Worm (Caenorhabditis elegans) whole organism, L2 larva: ENCODE data around the gene F53G2.12.

Source experiments
- C34F6.9 ChIP-seq: fragments of 150-350 bp; optimal IDR thresholded peaks from 2 replicates; lab custom pipeline; 2014; ENCODE audit warnings: missing biosample characterization, missing genetic modification characterization
- F13H6.1 ChIP-seq: sonication (generic microtip); optimal IDR thresholded peaks from 2 replicates; lab custom pipeline; 2016; ENCODE audit warnings: missing genetic modification characterization, missing compliant biosample characterization
- R02D3.7 ChIP-seq: fragments of 150-350 bp; optimal IDR thresholded peaks from 2 replicates; lab custom pipeline; 2014; ENCODE audit warnings: missing biosample characterization, missing genetic modification characterization
- Y55F3AM.14 ChIP-seq: fragments of 200-800 bp; sonication (Bioruptor generic); optimal IDR thresholded peaks from 2 replicates; lab custom pipeline; 2018; ENCODE audit warnings: mild to moderate bottlenecking, missing genetic modification characterization, missing compliant biosample characterization
- ZK546.5 ChIP-seq: sonication (generic microtip); optimal IDR thresholded peaks from 2 replicates; lab custom pipeline; 2017; ENCODE audit warnings: missing biosample characterization, missing genetic modification characterization
- alr-1 ChIP-seq: fragments of 150-350 bp; optimal IDR thresholded peaks from 2 replicates; lab custom pipeline; 2014; ENCODE audit warnings: missing biosample characterization, missing genetic modification characterization
- aly-2 ChIP-seq: fragments of 150-350 bp; optimal IDR thresholded peaks from 2 replicates; lab custom pipeline; 2014; ENCODE audit warnings: missing biosample characterization, missing genetic modification characterization
- ama-1 ChIP-seq: fragments of 150-350 bp; optimal IDR thresholded peaks from 2 replicates; lab custom pipeline; 2018; ENCODE audit warnings: inconsistent platforms
- blmp-1 ChIP-seq: sonication (generic microtip); optimal IDR thresholded peaks from 2 replicates; lab custom pipeline; 2017; ENCODE audit warnings: missing genetic modification characterization, mild to moderate bottlenecking, missing compliant biosample characterization, antibody characterized with exemption, moderate library complexity; ENCODE audit not compliant: insufficient read depth
- ceh-16 ChIP-seq: fragments of 150-350 bp; optimal IDR thresholded peaks from 2 replicates; lab custom pipeline; 2014; ENCODE audit warnings: missing biosample characterization, missing genetic modification characterization
- dmd-4 ChIP-seq: sonication (generic microtip); optimal IDR thresholded peaks from 2 replicates; lab custom pipeline; 2017; ENCODE audit warnings: missing biosample characterization, missing genetic modification characterization
- egl-27 ChIP-seq: sonication (generic microtip); optimal IDR thresholded peaks from 3 replicates; lab custom pipeline; 2017; ENCODE audit warnings: missing biosample characterization, missing genetic modification reagents, missing genetic modification characterization
- elt-3 ChIP-seq: sonication (generic microtip); optimal IDR thresholded peaks from 2 replicates; lab custom pipeline; 2017; ENCODE audit warnings: missing biosample characterization, missing genetic modification characterization
- gmeb-1 ChIP-seq: fragments of 150-350 bp; optimal IDR thresholded peaks from 2 replicates; lab custom pipeline; 2014; ENCODE audit warnings: missing biosample characterization, missing genetic modification characterization
- lin-11 ChIP-seq: fragments of 150-350 bp; sonication (generic microtip); optimal IDR thresholded peaks from 2 replicates; lab custom pipeline; 2014; ENCODE audit warnings: missing biosample characterization, missing genetic modification characterization, inconsistent platforms, mixed read lengths
- lin-13 ChIP-seq: fragments of 150-350 bp; optimal IDR thresholded peaks from 2 replicates; lab custom pipeline; 2014; ENCODE audit warnings: missing biosample characterization, missing genetic modification reagents, missing genetic modification characterization
- mbf-1 ChIP-seq: sonication (generic microtip); optimal IDR thresholded peaks from 2 replicates; lab custom pipeline; 2017; ENCODE audit warnings: missing biosample characterization, missing genetic modification characterization
- mdl-1 ChIP-seq, 2 experiments: fragments of 150-350 bp in 1 of 2; sonication (generic microtip) in 1 of 2; optimal IDR thresholded peaks; 2 replicates each; lab custom pipeline; 2017; ENCODE audit warnings: missing biosample characterization in 2 of 2, missing genetic modification characterization in 2 of 2
- nhr-10 ChIP-seq: sonication (generic microtip); optimal IDR thresholded peaks from 2 replicates; lab custom pipeline; 2017; ENCODE audit warnings: missing biosample characterization, missing genetic modification characterization
- nhr-11 ChIP-seq: fragments of 150-350 bp; optimal IDR thresholded peaks from 2 replicates; lab custom pipeline; 2014; ENCODE audit warnings: missing biosample characterization, missing genetic modification characterization
- nhr-12 ChIP-seq: fragments of 150-350 bp; optimal IDR thresholded peaks from 2 replicates; lab custom pipeline; 2014; ENCODE audit warnings: missing biosample characterization, missing genetic modification characterization
- nhr-21 ChIP-seq: fragments of 150-350 bp; optimal IDR thresholded peaks from 2 replicates; lab custom pipeline; 2014; ENCODE audit warnings: missing biosample characterization, missing genetic modification characterization
- nhr-237 ChIP-seq: fragments of 150-350 bp; optimal IDR thresholded peaks from 2 replicates; lab custom pipeline; 2014; ENCODE audit warnings: missing biosample characterization, missing genetic modification characterization
- nhr-6 ChIP-seq: fragments of 150-350 bp; optimal IDR thresholded peaks from 2 replicates; lab custom pipeline; 2014; ENCODE audit warnings: missing biosample characterization, missing genetic modification characterization
- nhr-77 ChIP-seq: fragments of 150-350 bp; optimal IDR thresholded peaks from 2 replicates; lab custom pipeline; 2014; ENCODE audit warnings: missing biosample characterization, missing genetic modification characterization
- peb-1 ChIP-seq: fragments of 150-350 bp; optimal IDR thresholded peaks from 2 replicates; lab custom pipeline; 2014; ENCODE audit warnings: missing biosample characterization, missing genetic modification characterization
- sem-4 ChIP-seq: fragments of 150-350 bp; optimal IDR thresholded peaks from 2 replicates; lab custom pipeline; 2014; ENCODE audit warnings: missing biosample characterization, missing genetic modification reagents, missing genetic modification characterization
- skn-1 ChIP-seq: sonication (generic microtip); optimal IDR thresholded peaks from 2 replicates; lab custom pipeline; 2017; ENCODE audit warnings: missing biosample characterization, missing genetic modification characterization
- sma-3 ChIP-seq: sonication (generic microtip); optimal IDR thresholded peaks from 2 replicates; lab custom pipeline; 2016; ENCODE audit warnings: missing genetic modification reagents, missing genetic modification characterization, missing compliant biosample characterization
- unc-39 ChIP-seq: fragments of 150-350 bp; optimal IDR thresholded peaks from 2 replicates; lab custom pipeline; 2014; ENCODE audit warnings: missing biosample characterization, missing genetic modification characterization
- unc-55 ChIP-seq: fragments of 150-350 bp; sonication (generic microtip); optimal IDR thresholded peaks from 3 replicates; lab custom pipeline; 2014; ENCODE audit warnings: missing biosample characterization, missing genetic modification reagents, missing genetic modification characterization
- unc-62 ChIP-seq: fragments of 150-350 bp; optimal IDR thresholded peaks from 2 replicates; lab custom pipeline; 2014; ENCODE audit warnings: missing biosample characterization, missing genetic modification reagents, missing genetic modification characterization
- zag-1 ChIP-seq: fragments of 150-350 bp; optimal IDR thresholded peaks from 2 replicates; lab custom pipeline; 2014; ENCODE audit warnings: missing biosample characterization, missing genetic modification characterization
- ztf-1 ChIP-seq: fragments of 200-800 bp; sonication (Bioruptor generic); conservative IDR thresholded peaks from 2 replicates; pipeline ENCODE4 v1.3.6; 2022; ENCODE audit warnings: missing genetic modification characterization, missing compliant biosample characterization
- ztf-11 ChIP-seq: sonication (generic microtip); optimal IDR thresholded peaks from 2 replicates; lab custom pipeline; 2017; ENCODE audit warnings: missing biosample characterization, missing genetic modification characterization
- ztf-4 ChIP-seq: fragments of 150-350 bp; optimal IDR thresholded peaks from 2 replicates; lab custom pipeline; 2014; ENCODE audit warnings: missing biosample characterization, missing genetic modification characterization

The F53G2.12 gene

DNA sequence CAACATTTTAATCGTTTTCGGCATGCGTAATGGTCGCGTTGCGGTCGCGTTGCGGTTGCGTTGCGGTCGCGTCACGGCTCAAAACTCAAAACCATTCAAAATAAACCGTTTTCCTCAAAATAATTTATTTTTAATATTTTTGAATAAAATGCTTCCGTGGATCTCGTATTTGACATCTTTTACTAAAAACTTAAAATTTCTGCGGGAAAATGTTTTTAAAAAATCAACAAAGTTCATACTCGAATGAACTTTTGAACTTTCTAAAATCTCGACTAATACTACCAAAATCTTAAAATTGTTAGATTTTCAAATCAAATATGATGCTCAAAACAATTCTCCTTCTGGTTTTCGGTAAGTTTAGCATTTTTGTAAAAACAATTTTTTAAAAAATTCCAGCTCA is 2.7 kb upstream of the F53G2.12 start, which contains the start of gene F53G2.2:
F53G2.2 (plus strand) TSS at position 301 of the 400 bp plus-strand sequence.
- no peak for TF ChIP-seq nhr-6
- no peak for TF ChIP-seq alr-1 (tag; lab: Kevin White, UChicago)
- no peak for TF ChIP-seq dmd-4 (tag; lab: Kevin White, UChicago)
- no peak for TF ChIP-seq nhr-12
- no peak for TF ChIP-seq blmp-1 (tag; lab: Kevin White, UChicago)
- TF ChIP-seq ztf-1, result no peak
- no peak for TF ChIP-seq ZK546.5 (tag; lab: Kevin White, UChicago)
- no peak for TF ChIP-seq R02D3.7
- no peak for TF ChIP-seq ceh-16
- no peak for TF ChIP-seq zag-1 (tag; lab: Kevin White, UChicago)
- no peak for TF ChIP-seq aly-2 (tag; lab: Kevin White, UChicago)
- TF ChIP-seq nhr-21 (tag; lab: Kevin White, UChicago), result no peak
- TF ChIP-seq lin-13 (GFP tag; lab: Kevin White, UChicago), result no peak
- TF ChIP-seq Y55F3AM.14 (GFP tag; lab: Kevin White, UChicago), result no peak
- no peak for TF ChIP-seq unc-55 (GFP tag; lab: Kevin White, UChicago)
- TF ChIP-seq ztf-11 (tag; lab: Kevin White, UChicago), result no peak
- TF ChIP-seq sem-4 (tag; lab: Kevin White, UChicago), result no peak
- TF ChIP-seq lin-11 (tag; lab: Kevin White, UChicago), result no peak
- TF ChIP-seq, all 48 proteins: peak for 0

- TF ChIP-seq mdl-1 (tag; optimal IDR thresholded peaks at IDR 0.05; lab: Kevin White, UChicago), result no peak
These were observed 1.2 kb upstream of the F53G2.12 start, which contains the start of gene F53G2.3 for ce11 chrII:2480099-2480498. F53G2.3 (plus strand) TSS chrII:2480399.

DNA sequence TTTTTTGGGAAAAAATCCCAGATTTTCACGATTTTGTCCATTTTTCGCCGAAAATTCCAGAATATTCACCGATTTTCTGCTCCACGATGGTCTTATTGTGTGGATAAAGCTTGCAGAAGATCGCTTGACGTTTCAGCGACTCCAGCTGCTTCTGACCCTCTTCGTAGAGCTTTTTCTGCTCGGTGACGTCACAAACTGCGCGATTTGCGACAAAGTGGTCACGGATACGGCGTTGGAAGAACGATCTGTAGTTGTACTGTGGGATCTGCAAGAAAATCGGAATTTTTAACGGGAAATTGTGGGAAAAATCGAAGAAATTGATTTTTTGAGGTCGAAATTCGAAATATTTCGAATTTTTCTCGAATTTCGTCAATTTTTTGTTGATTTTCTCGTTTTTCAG is 347 bp downstream of the F53G2.12 start, which contains the start of gene mnat-1:
mnat-1 (minus strand) TSS at position 101 of the 400 bp plus-strand sequence.
- TF ChIP-seq ama-1 (lab: Kevin White, UChicago), result no peak
- TF ChIP-seq nhr-6, result no peak
- no peak for TF ChIP-seq ztf-4 (tag; lab: Kevin White, UChicago)
- no peak for TF ChIP-seq unc-62 (GFP tag; lab: Kevin White, UChicago)
- TF ChIP-seq sma-3, result no peak
- TF ChIP-seq elt-3, result no peak
- TF ChIP-seq ceh-16, result no peak
- no peak for TF ChIP-seq C34F6.9 (tag; lab: Kevin White, UChicago)
- no peak for TF ChIP-seq dmd-4 (tag; lab: Kevin White, UChicago)
- TF ChIP-seq lin-11 (tag; lab: Kevin White, UChicago), result no peak
- no peak for TF ChIP-seq unc-39
- TF ChIP-seq nhr-237 (tag; lab: Kevin White, UChicago), result no peak

ce11 chrII:2473270-2473669 is 5.6 kb downstream of the F53G2.12 start, which contains the start of gene tsr-1:
tsr-1 (minus strand) TSS chrII:2473370.
- TF ChIP-seq ceh-16, result no peak
- TF ChIP-seq egl-27 (tag; lab: Kevin White, UChicago), result no peak
- TF ChIP-seq ama-1 (lab: Kevin White, UChicago), result no peak
- no peak for TF ChIP-seq nhr-6
- no peak for TF ChIP-seq C34F6.9 (tag; lab: Kevin White, UChicago)
- TF ChIP-seq mdl-1 (tag; optimal IDR thresholded peaks at IDR 0.05; lab: Kevin White, UChicago), result no peak
- TF ChIP-seq mbf-1 (tag; lab: Kevin White, UChicago), result no peak
- no peak for TF ChIP-seq skn-1 (tag; lab: Kevin White, UChicago)
- no peak for TF ChIP-seq F13H6.1
- TF ChIP-seq aly-2 (tag; lab: Kevin White, UChicago), result no peak
- TF ChIP-seq nhr-11, result no peak

DNA sequence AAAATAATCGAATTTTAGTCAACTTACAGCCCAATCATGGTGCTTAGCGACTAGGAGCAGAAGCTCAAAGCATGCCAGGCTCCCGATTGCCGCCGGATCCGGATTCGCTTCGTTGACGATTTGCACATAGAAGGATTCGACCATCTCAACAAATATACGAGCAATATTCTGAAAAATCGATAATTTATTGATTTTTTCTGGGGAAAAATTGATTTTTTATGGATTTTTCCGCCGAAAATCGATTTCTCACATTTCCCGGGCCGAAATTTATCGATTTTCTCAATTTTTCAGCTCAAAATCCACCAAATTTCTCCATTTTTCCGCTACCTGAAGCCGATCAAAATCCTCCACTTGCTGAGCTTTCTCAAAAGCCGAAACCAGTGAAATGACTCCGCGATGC is 10.0 kb downstream of the F53G2.12 start:
- TF ChIP-seq nhr-6, result no peak
- TF ChIP-seq ztf-1, result no peak
- TF ChIP-seq ztf-4 (tag; lab: Kevin White, UChicago), result no peak
- no peak for TF ChIP-seq gmeb-1
- TF ChIP-seq C34F6.9 (tag; lab: Kevin White, UChicago), result no peak
- TF ChIP-seq nhr-21 (tag; lab: Kevin White, UChicago), result no peak
- TF ChIP-seq nhr-11, result no peak
- TF ChIP-seq nhr-77 (tag; lab: Kevin White, UChicago), result no peak
- TF ChIP-seq R02D3.7, result no peak
- no peak for TF ChIP-seq peb-1 (tag; lab: Kevin White, UChicago)
- no peak for TF ChIP-seq lin-13 (GFP tag; lab: Kevin White, UChicago)
- TF ChIP-seq nhr-10 (tag; lab: Kevin White, UChicago), result no peak
